Worm (Caenorhabditis elegans): ENCODE results near the gene T04F3.4.

The T04F3.4 gene

DNA sequence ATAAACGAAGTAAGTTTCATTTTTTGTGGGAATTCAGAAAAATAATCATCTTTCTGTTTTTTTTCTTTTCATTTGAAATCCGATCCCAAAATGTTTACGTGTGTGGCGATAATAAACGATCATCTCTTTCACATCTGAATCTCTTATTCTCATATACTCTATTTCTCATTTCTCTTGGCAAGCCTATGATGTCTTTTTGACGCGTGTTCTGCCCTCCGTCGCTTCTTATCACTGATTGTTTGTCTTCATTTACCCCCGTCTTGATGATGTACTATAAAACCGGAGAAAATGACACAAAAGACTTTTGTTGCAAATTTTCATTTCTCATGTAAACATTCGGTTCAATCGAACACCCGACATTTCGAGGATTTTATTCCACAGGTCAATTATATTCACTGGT is 15.0 kb upstream of the T04F3.4 start (continued):
- TF ChIP-seq nhr-77 (tag; optimal IDR thresholded peaks at IDR 0.05) (no peak), fkh-8 (tag; optimal IDR thresholded peaks at IDR 0.05) (no peak), hlh-4 (tag; optimal IDR thresholded peaks at IDR 0.05) (no peak), ceh-88 (GFP tag; IDR thresholded peaks at IDR 0.05) (no peak)

DNA sequence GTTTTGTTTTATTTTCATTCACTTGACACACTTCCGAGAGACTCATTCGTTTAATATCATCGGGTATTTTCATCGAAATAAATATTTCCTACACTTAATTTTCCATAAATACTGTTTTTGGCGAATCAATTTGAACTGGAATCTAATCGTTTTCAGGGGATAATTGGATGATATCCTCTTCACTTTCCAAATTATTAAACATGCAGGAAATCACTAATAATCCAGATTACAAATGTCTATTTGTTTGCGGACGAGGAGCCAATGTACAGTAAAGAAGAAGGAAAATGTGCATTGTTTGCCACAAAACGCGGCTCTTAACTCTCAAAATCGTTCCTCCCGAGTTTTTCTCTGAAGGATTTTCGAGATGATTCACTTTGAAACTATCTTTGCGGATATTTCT is 13.7 kb upstream of the T04F3.4 start, which contains the start of gene F55A11.6:
Gene F55A11.6 (plus strand): TSS at position 301 of the 400 bp plus-strand sequence.
- TF ChIP-seq hpl-2 (GFP tag; optimal IDR thresholded peaks at IDR 0.05), result no peak
- no peak for TF ChIP-seq unc-130 (tag; optimal IDR thresholded peaks at IDR 0.05)
- TF ChIP-seq egl-27 (tag; optimal IDR thresholded peaks at IDR 0.05), result no peak
- TF ChIP-seq skn-1 (tag; optimal IDR thresholded peaks at IDR 0.05), result no peak
- no peak for TF ChIP-seq xbp-1 (tag; optimal IDR thresholded peaks at IDR 0.05)
- TF ChIP-seq dsc-1 (tag; optimal IDR thresholded peaks at IDR 0.05), result no peak
- no peak for TF ChIP-seq alr-1 (tag; optimal IDR thresholded peaks at IDR 0.05; ENCODE audit: borderline replicate concordance)
- no peak for TF ChIP-seq unc-86 (tag; optimal IDR thresholded peaks at IDR 0.05)
- no peak for TF ChIP-seq nhr-28 (tag; optimal IDR thresholded peaks at IDR 0.05)
- no peak for TF ChIP-seq vab-15 (tag; optimal IDR thresholded peaks at IDR 0.05)
- TF ChIP-seq F16B12.6 (tag; optimal IDR thresholded peaks at IDR 0.05), result no peak
- TF ChIP-seq swsn-7 (tag; optimal IDR thresholded peaks at IDR 0.05), result no peak
- no peak for TF ChIP-seq fkh-4 (tag; optimal IDR thresholded peaks at IDR 0.05; ENCODE audit: borderline replicate concordance)
- no peak for TF ChIP-seq ces-1 (GFP tag; optimal IDR thresholded peaks at IDR 0.05)
- TF ChIP-seq efl-1 (optimal IDR thresholded peaks at IDR 0.05), result no peak
- TF ChIP-seq efl-1 (GFP tag; optimal IDR thresholded peaks at IDR 0.05 in 1 of 2), result no peak
- TF ChIP-seq isw-1 (GFP tag; IDR thresholded peaks at IDR 0.05), result no peak

DNA sequence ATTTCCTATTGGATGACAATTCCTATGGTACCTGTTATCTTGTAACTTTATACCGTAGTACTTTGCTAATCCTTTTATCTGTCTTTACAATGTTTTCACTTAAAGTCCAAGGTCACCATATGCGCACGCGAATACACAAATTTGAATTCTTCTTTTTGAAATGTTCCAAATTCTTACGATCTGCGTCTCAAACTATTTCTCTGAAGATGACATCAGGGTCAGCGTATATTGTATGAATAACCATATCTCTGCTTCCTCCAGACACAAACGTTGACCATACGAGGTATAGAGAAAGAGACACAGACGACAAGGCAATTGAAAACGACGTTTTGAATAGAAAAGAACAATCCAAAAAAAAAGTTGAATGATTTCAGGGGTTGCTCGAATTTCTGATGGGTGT is 11.1 kb upstream of the T04F3.4 start:
- TF ChIP-seq nhr-85 (tag) (peak; percentile 68), lsy-2 (tag; optimal IDR thresholded peaks at IDR 0.05) (peak in 1 of 2 experiments; percentile 40), unc-62 (GFP tag; optimal IDR thresholded peaks at IDR 0.05) (no peak), lin-14 (GFP tag; optimal IDR thresholded peaks at IDR 0.05) (peak; percentile 45), efl-3 (GFP tag; optimal IDR thresholded peaks at IDR 0.05) (no peak), nhr-84 (tag; optimal IDR thresholded peaks at IDR 0.05) (no peak), aha-1 (tag; optimal IDR thresholded peaks at IDR 0.05) (no peak), nhr-19 (GFP tag; conservative IDR thresholded peaks at IDR 0.05) (no peak), blmp-1 (tag; optimal IDR thresholded peaks at IDR 0.05) (peak; percentile 54), F16B12.6 (tag; optimal IDR thresholded peaks at IDR 0.05) (no peak), mdl-1 (tag; optimal IDR thresholded peaks at IDR 0.05) (no peak), unc-130 (tag; optimal IDR thresholded peaks at IDR 0.05) (no peak), irx-1 (tag; optimal IDR thresholded peaks at IDR 0.05) (no peak), elt-3 (tag; optimal IDR thresholded peaks at IDR 0.05) (peak in 1 of 6 experiments; percentile 13), nhr-12 (tag; optimal IDR thresholded peaks at IDR 0.05) (no peak), fkh-8 (tag; optimal IDR thresholded peaks at IDR 0.05) (no peak), rnt-1 (tag; optimal IDR thresholded peaks at IDR 0.05) (no peak), hlh-17 (GFP tag; optimal IDR thresholded peaks at IDR 0.05; ENCODE audit: borderline replicate concordance) (no peak), fkh-4 (tag; optimal IDR thresholded peaks at IDR 0.05; ENCODE audit: borderline replicate concordance) (no peak), mep-1 (tag; optimal IDR thresholded peaks at IDR 0.05) (peak; percentile 32), hpl-2 (GFP tag; optimal IDR thresholded peaks at IDR 0.05) (no peak)

DNA sequence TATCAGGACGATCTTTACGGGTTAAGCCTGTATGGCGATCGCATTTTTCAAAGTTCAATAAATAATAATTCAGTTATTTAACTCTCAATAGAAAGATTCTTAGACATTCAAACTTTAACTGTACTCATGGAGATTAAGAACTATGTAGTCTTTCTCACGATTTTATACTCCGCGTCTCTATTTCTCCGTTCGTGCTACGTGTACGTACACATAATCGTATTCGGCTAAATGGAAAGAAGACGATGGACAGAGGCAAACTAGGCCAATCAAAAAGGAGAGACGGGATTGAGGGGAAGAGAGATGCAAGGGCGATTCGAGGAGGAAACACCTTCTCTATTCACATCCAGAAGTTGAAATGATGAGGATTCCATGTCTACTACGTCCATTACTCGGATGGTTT is 10.6 kb upstream of the T04F3.4 start, which contains the start of gene bus-18:
Gene bus-18 (plus strand): TSS at position 301 of the 400 bp plus-strand sequence.
- TF ChIP-seq xbp-1 (tag; optimal IDR thresholded peaks at IDR 0.05), result peak; percentile 12
- no peak for TF ChIP-seq hlh-17 (GFP tag; optimal IDR thresholded peaks at IDR 0.05; ENCODE audit: borderline replicate concordance)
- TF ChIP-seq sox-4 (tag; optimal IDR thresholded peaks at IDR 0.05), result no peak
- TF ChIP-seq ceh-8 (GFP tag; optimal IDR thresholded peaks at IDR 0.05), result no peak
- TF ChIP-seq blmp-1 (tag; optimal IDR thresholded peaks at IDR 0.05), result peak; percentile 42
- TF ChIP-seq nhr-84 (tag; optimal IDR thresholded peaks at IDR 0.05), result no peak
